Worm (Caenorhabditis elegans): ENCODE measurements around the gene clec-161.

Gene clec-161

ce11 chrIII:9590212-9590611 lies 18.3 kb downstream of the clec-161 start:
- no peak for TF ChIP-seq ztf-23 (GFP tag; IDR thresholded peaks at IDR 0.05)
- TF ChIP-seq flt-1 (GFP tag; IDR thresholded peaks at IDR 0.05), result no peak
- TF ChIP-seq ztf-29 (GFP tag; IDR thresholded peaks at IDR 0.05), result no peak
- no peak for TF ChIP-seq T22C8.4 (GFP tag; IDR thresholded peaks at IDR 0.05)
- no peak for TF ChIP-seq med-1 (GFP tag; optimal IDR thresholded peaks at IDR 0.05; ENCODE audit: insufficient read depth)
- no peak for TF ChIP-seq cog-1 (tag; optimal IDR thresholded peaks at IDR 0.05)
- TF ChIP-seq ref-1 (GFP tag; conservative IDR thresholded peaks at IDR 0.05), result no peak
- TF ChIP-seq klf-2 (GFP tag; conservative IDR thresholded peaks at IDR 0.05), result no peak
- no peak for TF ChIP-seq tab-1 (GFP tag; IDR thresholded peaks at IDR 0.05)

ce11 chrIII:9585314-9585713 lies 23.2 kb downstream of the clec-161 start:
- TF ChIP-seq med-1 (GFP tag; optimal IDR thresholded peaks at IDR 0.05; ENCODE audit: insufficient read depth) (no peak), ztf-29 (GFP tag; IDR thresholded peaks at IDR 0.05) (no peak), ztf-23 (GFP tag; IDR thresholded peaks at IDR 0.05) (no peak), tab-1 (GFP tag; IDR thresholded peaks at IDR 0.05) (no peak), ref-1 (GFP tag; conservative IDR thresholded peaks at IDR 0.05) (no peak), flt-1 (GFP tag; IDR thresholded peaks at IDR 0.05) (no peak), cog-1 (tag; optimal IDR thresholded peaks at IDR 0.05) (no peak), klf-2 (GFP tag; conservative IDR thresholded peaks at IDR 0.05) (no peak), T22C8.4 (GFP tag; IDR thresholded peaks at IDR 0.05) (no peak)

DNA sequence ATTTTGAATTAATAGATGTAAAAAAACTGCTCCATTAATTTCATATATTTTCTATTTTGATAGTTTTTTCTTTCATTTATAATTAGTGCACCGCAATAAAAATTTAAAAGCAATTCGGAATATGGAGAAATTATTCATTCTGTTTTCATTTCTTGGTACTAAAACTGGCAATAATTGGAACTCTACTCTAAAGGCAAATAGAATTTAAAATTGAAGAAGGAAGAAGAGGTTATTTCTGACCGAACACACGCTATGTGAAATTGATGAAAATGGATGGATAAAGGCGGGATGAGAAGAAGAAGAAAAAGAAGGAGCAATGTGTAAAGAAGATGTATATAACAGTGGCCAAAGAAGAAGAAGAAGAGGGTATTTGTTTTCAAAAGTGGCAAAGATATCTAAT lies 25.3 kb downstream of the clec-161 start:
- TF ChIP-seq T22C8.4 (GFP tag; IDR thresholded peaks at IDR 0.05), result no peak
- TF ChIP-seq tab-1 (GFP tag; IDR thresholded peaks at IDR 0.05), result no peak
- no peak for TF ChIP-seq med-1 (GFP tag; optimal IDR thresholded peaks at IDR 0.05; ENCODE audit: insufficient read depth)
- no peak for TF ChIP-seq cog-1 (tag; optimal IDR thresholded peaks at IDR 0.05)
- TF ChIP-seq ztf-29 (GFP tag; IDR thresholded peaks at IDR 0.05), result no peak
- TF ChIP-seq klf-2 (GFP tag; conservative IDR thresholded peaks at IDR 0.05), result no peak
- no peak for TF ChIP-seq flt-1 (GFP tag; IDR thresholded peaks at IDR 0.05)
- TF ChIP-seq ztf-23 (GFP tag; IDR thresholded peaks at IDR 0.05), result no peak
- TF ChIP-seq ref-1 (GFP tag; conservative IDR thresholded peaks at IDR 0.05), result no peak

- TF ChIP-seq med-1 (GFP tag; optimal IDR thresholded peaks at IDR 0.05; ENCODE audit: insufficient read depth), result no peak
- TF ChIP-seq tab-1 (GFP tag; IDR thresholded peaks at IDR 0.05), result no peak
- no peak for TF ChIP-seq ref-1 (GFP tag; conservative IDR thresholded peaks at IDR 0.05)
These were observed 26.3 kb downstream of the clec-161 start, which contains the start of gene C48B4.3 for ce11 chrIII:9582240-9582639. Gene C48B4.3, minus strand, starts transcription at chrIII:9582388.

- TF ChIP-seq ztf-29 (GFP tag; IDR thresholded peaks at IDR 0.05), result no peak
- TF ChIP-seq med-1 (GFP tag; optimal IDR thresholded peaks at IDR 0.05; ENCODE audit: insufficient read depth), result no peak
- TF ChIP-seq ztf-23 (GFP tag; IDR thresholded peaks at IDR 0.05), result no peak
- TF ChIP-seq flt-1 (GFP tag; IDR thresholded peaks at IDR 0.05), result no peak
- TF ChIP-seq cog-1 (tag; optimal IDR thresholded peaks at IDR 0.05), result no peak
- no peak for TF ChIP-seq klf-2 (GFP tag; conservative IDR thresholded peaks at IDR 0.05)
- TF ChIP-seq tab-1 (GFP tag; IDR thresholded peaks at IDR 0.05), result no peak
- TF ChIP-seq ref-1 (GFP tag; conservative IDR thresholded peaks at IDR 0.05), result no peak
- no peak for TF ChIP-seq T22C8.4 (GFP tag; IDR thresholded peaks at IDR 0.05)
These were observed 28.3 kb downstream of the clec-161 start, which contains the start of gene ced-7 for ce11 chrIII:9580039-9580891. Gene ced-7, minus strand, starts transcription at chrIII:9580089.

ce11 chrIII:9570869-9571268 lies 37.7 kb downstream of the clec-161 start:
- no peak for TF ChIP-seq ztf-23 (GFP tag; IDR thresholded peaks at IDR 0.05)
- no peak for TF ChIP-seq klf-2 (GFP tag; conservative IDR thresholded peaks at IDR 0.05)
- TF ChIP-seq ref-1 (GFP tag; conservative IDR thresholded peaks at IDR 0.05), result no peak
- no peak for TF ChIP-seq med-1 (GFP tag; optimal IDR thresholded peaks at IDR 0.05; ENCODE audit: insufficient read depth)
- no peak for TF ChIP-seq tab-1 (GFP tag; IDR thresholded peaks at IDR 0.05)
- TF ChIP-seq T22C8.4 (GFP tag; IDR thresholded peaks at IDR 0.05), result no peak
- no peak for TF ChIP-seq cog-1 (tag; optimal IDR thresholded peaks at IDR 0.05)
- no peak for TF ChIP-seq ztf-29 (GFP tag; IDR thresholded peaks at IDR 0.05)

DNA sequence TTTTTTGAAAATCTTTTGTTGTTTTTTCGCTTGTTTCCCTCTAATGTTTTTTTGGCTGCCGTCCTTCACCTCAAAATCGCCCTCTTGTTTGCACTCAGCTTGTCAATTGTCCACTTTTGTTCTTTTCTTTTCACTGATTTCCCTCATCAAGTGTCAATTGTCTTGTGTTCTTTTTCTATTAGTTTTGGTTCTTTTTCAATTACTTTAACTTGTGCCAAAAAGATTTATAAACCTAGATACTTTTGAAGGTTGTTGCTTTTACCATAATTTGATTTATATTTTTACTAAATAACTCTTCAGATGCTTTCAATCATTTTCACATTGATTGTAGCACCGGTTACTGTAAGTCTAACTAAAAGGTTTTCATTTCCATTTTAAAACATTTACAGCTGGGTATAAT lies 40.1 kb downstream of the clec-161 start, which contains the start of gene C48B4.13:
Gene C48B4.13 (plus strand): TSS at position 301 of the 400 bp plus-strand sequence.
- TF ChIP-seq cog-1 (tag; optimal IDR thresholded peaks at IDR 0.05) (no peak), klf-2 (GFP tag; conservative IDR thresholded peaks at IDR 0.05) (no peak), T22C8.4 (GFP tag; IDR thresholded peaks at IDR 0.05) (no peak), flt-1 (GFP tag; IDR thresholded peaks at IDR 0.05) (no peak), ztf-29 (GFP tag; IDR thresholded peaks at IDR 0.05) (no peak), ref-1 (GFP tag; conservative IDR thresholded peaks at IDR 0.05) (no peak), ztf-23 (GFP tag; IDR thresholded peaks at IDR 0.05) (no peak), tab-1 (GFP tag; IDR thresholded peaks at IDR 0.05) (no peak), med-1 (GFP tag; optimal IDR thresholded peaks at IDR 0.05; ENCODE audit: insufficient read depth) (no peak)

DNA sequence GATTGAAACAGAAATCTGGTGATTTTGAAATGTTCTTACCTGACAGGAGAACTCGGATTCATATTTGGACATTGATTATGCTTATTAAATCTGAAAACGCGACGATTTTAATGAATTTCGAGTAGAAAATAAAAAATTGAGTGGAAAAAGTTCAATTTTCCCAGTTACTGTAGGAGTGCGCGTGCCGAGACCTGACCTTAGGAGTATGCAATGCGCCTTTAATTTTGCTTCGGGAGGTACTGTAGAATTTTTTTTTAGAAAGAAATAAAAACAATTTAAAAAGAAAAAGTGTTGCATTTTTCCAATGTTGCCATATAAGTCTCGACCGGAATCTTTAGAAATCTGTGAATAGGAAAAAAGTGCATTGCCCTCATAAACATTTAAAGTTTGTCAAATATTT lies 42.6 kb downstream of the clec-161 start, which contains the start of gene C48B4.11:
Gene C48B4.11 (minus strand): TSS at position 143 of the 400 bp plus-strand sequence.
- TF ChIP-seq ztf-29 (GFP tag; IDR thresholded peaks at IDR 0.05) (no peak), tab-1 (GFP tag; IDR thresholded peaks at IDR 0.05) (no peak), flt-1 (GFP tag; IDR thresholded peaks at IDR 0.05) (no peak), ztf-23 (GFP tag; IDR thresholded peaks at IDR 0.05) (no peak)

- no peak for TF ChIP-seq med-1 (GFP tag; optimal IDR thresholded peaks at IDR 0.05; ENCODE audit: insufficient read depth)
These were observed 44.1 kb downstream of the clec-161 start, which contains the start of gene C48B4.10 for ce11 chrIII:9564410-9564809. Gene C48B4.10, minus strand, starts transcription at chrIII:9564510.

ce11 chrIII:9563235-9563634 lies 45.3 kb downstream of the clec-161 start, which contains the start of gene C48B4.9:
Gene C48B4.9, minus strand, starts transcription at chrIII:9563335.
- TF ChIP-seq cog-1 (tag; optimal IDR thresholded peaks at IDR 0.05) (no peak), klf-2 (GFP tag; conservative IDR thresholded peaks at IDR 0.05) (no peak), tab-1 (GFP tag; IDR thresholded peaks at IDR 0.05) (no peak), ztf-29 (GFP tag; IDR thresholded peaks at IDR 0.05) (no peak), ztf-23 (GFP tag; IDR thresholded peaks at IDR 0.05) (no peak), T22C8.4 (GFP tag; IDR thresholded peaks at IDR 0.05) (no peak), ref-1 (GFP tag; conservative IDR thresholded peaks at IDR 0.05) (no peak), med-1 (GFP tag; optimal IDR thresholded peaks at IDR 0.05; ENCODE audit: insufficient read depth) (no peak), flt-1 (GFP tag; IDR thresholded peaks at IDR 0.05) (no peak)
